Fruit fly (Drosophila melanogaster) S2 (cell line): ENCODE results near the gene CG17219.

Experiments used
- CG8478 ChIP-seq: fragments of >200 bp; optimal IDR thresholded peaks from 2 replicates; lab custom pipeline; 2018
- CTCF ChIP-seq, 2 experiments: fragments of >200 bp; optimal IDR thresholded peaks; 2 replicates each; lab custom pipeline; 2018

DNA sequence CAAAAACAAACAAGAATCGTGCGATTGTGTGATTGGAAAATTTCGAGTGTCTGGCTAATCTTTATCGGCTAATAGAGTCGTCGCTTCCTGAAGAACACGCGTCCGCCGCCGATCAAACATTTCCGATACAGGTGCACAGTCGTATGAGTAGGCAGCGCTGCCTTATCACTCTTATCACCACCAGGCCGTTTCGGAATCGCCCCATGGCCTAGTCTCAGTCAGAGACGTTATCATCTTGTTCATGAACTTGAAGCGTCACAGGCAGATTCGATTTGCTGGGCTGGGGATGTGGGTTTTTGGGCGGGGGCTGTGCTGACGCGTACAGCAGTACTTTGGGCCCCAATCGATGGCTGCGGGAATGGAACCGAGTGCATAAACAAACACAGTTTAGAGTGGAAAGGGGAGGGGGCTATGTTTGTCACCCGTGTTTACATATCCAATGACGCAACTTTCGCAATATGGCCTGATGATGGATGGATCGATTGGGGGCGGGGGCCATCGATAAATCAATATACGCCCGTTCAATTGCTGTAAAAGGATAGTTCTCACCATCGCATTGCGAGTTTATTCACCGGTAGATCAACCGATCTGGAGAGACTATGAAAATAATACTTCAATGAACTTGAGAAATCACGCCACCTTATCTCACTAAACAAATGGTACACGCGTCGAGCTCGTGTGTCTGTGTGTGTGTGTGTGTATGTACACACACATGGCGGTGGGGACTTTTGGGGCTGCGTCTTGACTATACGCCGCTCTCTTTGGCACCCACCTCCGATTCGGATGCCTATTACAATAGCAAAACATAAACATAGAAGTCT lies 29.1 kb downstream of the CG17219 start:
- no peak for TF ChIP-seq CG8478 (lab: Kevin White, UChicago)
- TF ChIP-seq CTCF (optimal IDR thresholded peaks at IDR 0.05; lab: Kevin White, UChicago) = no peak
